Fruit fly (Drosophila melanogaster) whole organism, pupa: ENCODE data around the gene CG33110.
A peak's percentile ranks its signal among the peaks of the same experiment; 100 is the strongest.

Experiments used
- CG10348 ChIP-seq: fragments of 200-800 bp; sonication (Bioruptor generic); IDR thresholded peaks from 2 replicates; pipeline ENCODE4 v1.3.6; 2022; ENCODE audit warnings: missing biosample characterization, missing genetic modification characterization
- CG12605 ChIP-seq: fragments of 200-800 bp; sonication (Bioruptor generic); IDR thresholded peaks from 2 replicates; pipeline ENCODE4 v1.3.6; 2022; ENCODE audit warnings: missing biosample characterization, missing genetic modification characterization
- CG13204 ChIP-seq: fragments of 200-800 bp; sonication (Bioruptor generic); optimal IDR thresholded peaks from 2 replicates; lab custom pipeline; 2018; ENCODE audit warnings: missing biosample characterization, mild to moderate bottlenecking, missing genetic modification characterization, moderate library complexity
- CG14655 ChIP-seq: fragments of 200-800 bp; sonication (Bioruptor generic); optimal IDR thresholded peaks from 3 replicates; lab custom pipeline; 2017; ENCODE audit warnings: mild to moderate bottlenecking, missing biosample characterization, missing genetic modification reagents, missing genetic modification characterization
- CG15710 ChIP-seq: fragments of 200-800 bp; sonication (Bioruptor generic); optimal IDR thresholded peaks from 2 replicates; lab custom pipeline; 2018; ENCODE audit warnings: missing biosample characterization, mild to moderate bottlenecking, missing genetic modification characterization, moderate library complexity
- CG17806 ChIP-seq: fragments of 200-800 bp; sonication (Bioruptor generic); optimal IDR thresholded peaks from 2 replicates; lab custom pipeline; 2018; ENCODE audit warnings: missing biosample characterization, mild to moderate bottlenecking, missing genetic modification characterization, moderate library complexity
- CG32121 ChIP-seq: fragments of 200-800 bp; sonication (Bioruptor generic); IDR thresholded peaks from 2 replicates; pipeline ENCODE4 v1.3.6; 2022; ENCODE audit warnings: missing biosample characterization, missing genetic modification characterization
- CG34367 ChIP-seq: fragments of 200-800 bp; sonication (Bioruptor generic); optimal IDR thresholded peaks from 2 replicates; lab custom pipeline; 2018; ENCODE audit warnings: missing biosample characterization, mild to moderate bottlenecking, missing genetic modification characterization
- CG4496 ChIP-seq: fragments of 200-800 bp; sonication (Bioruptor generic); IDR thresholded peaks from 3 replicates; pipeline ENCODE4 v1.3.6; 2022; ENCODE audit warnings: missing biosample characterization, missing genetic modification characterization
- CG8159 ChIP-seq: fragments of 200-800 bp; sonication (Bioruptor generic); optimal IDR thresholded peaks from 3 replicates; lab custom pipeline; 2018; ENCODE audit warnings: missing biosample characterization, mild to moderate bottlenecking, missing genetic modification characterization, moderate library complexity
- CG8301 ChIP-seq: fragments of 200-800 bp; sonication (Bioruptor generic); optimal IDR thresholded peaks from 2 replicates; lab custom pipeline; 2018; ENCODE audit warnings: missing biosample characterization, mild to moderate bottlenecking, missing genetic modification characterization
- CG9948 ChIP-seq: fragments of 200-800 bp; sonication (Bioruptor generic); optimal IDR thresholded peaks from 2 replicates; lab custom pipeline; 2018; ENCODE audit warnings: missing biosample characterization, mild to moderate bottlenecking, missing genetic modification characterization, moderate library complexity
- D1 ChIP-seq: fragments of 200-800 bp; sonication (Bioruptor generic); optimal IDR thresholded peaks from 2 replicates; lab custom pipeline; 2018; ENCODE audit warnings: missing biosample characterization, mild to moderate bottlenecking, missing genetic modification characterization, moderate library complexity
- EcR ChIP-seq: fragments of 200-800 bp; sonication (Bioruptor generic); optimal IDR thresholded peaks from 3 replicates; lab custom pipeline; 2019; ENCODE audit warnings: missing biosample characterization, missing genetic modification characterization, mild to moderate bottlenecking, moderate library complexity, missing genetic modification reagents
- Ets98B ChIP-seq: fragments of 200-800 bp; sonication (Bioruptor generic); IDR thresholded peaks from 2 replicates; pipeline ENCODE4 v1.3.6; 2022; ENCODE audit warnings: missing biosample characterization, missing genetic modification characterization
- Pif1A ChIP-seq: fragments of 200-800 bp; sonication (Bioruptor generic); optimal IDR thresholded peaks from 3 replicates; lab custom pipeline; 2016; ENCODE audit warnings: missing biosample characterization, missing genetic modification characterization
- Pif1B ChIP-seq: fragments of 200-800 bp; sonication (Bioruptor generic); optimal IDR thresholded peaks from 3 replicates; lab custom pipeline; 2016; ENCODE audit warnings: missing biosample characterization, missing genetic modification characterization
- Snoo ChIP-seq: fragments of 200-800 bp; sonication (Bioruptor generic); optimal IDR thresholded peaks from 3 replicates; lab custom pipeline; 2017; ENCODE audit warnings: missing biosample characterization, mild to moderate bottlenecking, missing genetic modification characterization, inconsistent platforms
- fd96Ca ChIP-seq: fragments of 200-800 bp; sonication (Bioruptor generic); IDR thresholded peaks from 3 replicates; pipeline ENCODE4 v1.3.6; 2022; ENCODE audit warnings: missing biosample characterization, missing genetic modification characterization
- gl ChIP-seq: fragments of 200-800 bp; sonication (Bioruptor generic); optimal IDR thresholded peaks from 2 replicates; lab custom pipeline; 2018; ENCODE audit warnings: missing biosample characterization, mild to moderate bottlenecking, missing genetic modification characterization
- rn ChIP-seq: fragments of 200-800 bp; sonication (Bioruptor generic); IDR thresholded peaks from 2 replicates; pipeline ENCODE4 v1.3.6; 2022; ENCODE audit warnings: missing biosample characterization, missing genetic modification characterization

Gene CG33110

dm6 chr3R:22589311-22589710 is 19.3 kb downstream of the CG33110 start:
- peak; percentile 29; the same call in 1 of the 2 replicates for TF ChIP-seq Ets98B (GFP tag; lab: Robert Waterston, UW)
- TF ChIP-seq gl (tag; lab: Kevin White, UChicago): peak; percentile 75
- TF ChIP-seq rn (GFP tag; lab: Robert Waterston, UW): no peak
- peak; percentile 30 for TF ChIP-seq EcR (GFP tag; lab: Kevin White, UChicago)
- no peak for TF ChIP-seq CG10348 (GFP tag; lab: Robert Waterston, UW)
- no peak for TF ChIP-seq Pif1B
- TF ChIP-seq CG9948 (tag; lab: Kevin White, UChicago): peak; percentile 9
- TF ChIP-seq CG14655 (GFP tag; lab: Kevin White, UChicago): no peak
- no peak for TF ChIP-seq D1 (tag; lab: Kevin White, UChicago)
- TF ChIP-seq CG32121 (GFP tag; lab: Robert Waterston, UW): no peak; the same call in 1 of the 2 replicates
- 0 out of 2 replicates have a peak, but pooled peaks have one; percentile 43 for TF ChIP-seq CG12605
- TF ChIP-seq Snoo (tag; lab: Kevin White, UChicago): no peak
- TF ChIP-seq CG15710 (tag; lab: Kevin White, UChicago): peak; percentile 14
- peak; percentile 56 for TF ChIP-seq CG8159
- TF ChIP-seq CG17806: peak; percentile 23
- peak; percentile 34 for TF ChIP-seq CG13204 (GFP tag; lab: Kevin White, UChicago)
- TF ChIP-seq Pif1A: no peak
- peak; percentile 50; the same call in 2 of the 3 replicates for TF ChIP-seq fd96Ca
- TF ChIP-seq CG8301 (tag; lab: Kevin White, UChicago): peak; percentile 51
- TF ChIP-seq CG34367 (tag; lab: Kevin White, UChicago): peak; percentile 16
- TF ChIP-seq CG4496 (GFP tag; lab: Robert Waterston, UW): peak; percentile 56; the same call in 1 of the 3 replicates

dm6 chr3R:22590668-22591275 is 20.8 kb downstream of the CG33110 start:
- TF ChIP-seq fd96Ca: peak; percentile 37; the same call in 1 of the 3 replicates
- TF ChIP-seq CG10348 (GFP tag; lab: Robert Waterston, UW): 0 out of 2 replicates have a peak, but pooled peaks have one; percentile 39
- no peak for TF ChIP-seq EcR (GFP tag; lab: Kevin White, UChicago)
- no peak for TF ChIP-seq CG12605
- peak; percentile 46 for TF ChIP-seq CG15710 (tag; lab: Kevin White, UChicago)
- peak; percentile 75 for TF ChIP-seq CG8301 (tag; lab: Kevin White, UChicago)
- TF ChIP-seq rn (GFP tag; lab: Robert Waterston, UW): no peak
- no peak for TF ChIP-seq Snoo (tag; lab: Kevin White, UChicago)
- TF ChIP-seq CG13204 (GFP tag; lab: Kevin White, UChicago): no peak
- TF ChIP-seq CG9948 (tag; lab: Kevin White, UChicago): peak; percentile 43
- TF ChIP-seq Ets98B (GFP tag; lab: Robert Waterston, UW): no peak; the same call in none of the 2 replicates
- peak; percentile 71 for TF ChIP-seq Pif1A
- TF ChIP-seq CG17806: peak; percentile 48
- peak; percentile 46 for TF ChIP-seq CG4496 (GFP tag; lab: Robert Waterston, UW)
- TF ChIP-seq D1 (tag; lab: Kevin White, UChicago): no peak
- peak; percentile 47 for TF ChIP-seq CG8159
- TF ChIP-seq CG34367 (tag; lab: Kevin White, UChicago): peak; percentile 18
- TF ChIP-seq CG32121 (GFP tag; lab: Robert Waterston, UW): peak; percentile 19; the same call in 1 of the 2 replicates
- no peak for TF ChIP-seq gl (tag; lab: Kevin White, UChicago)
- peak; percentile 86 for TF ChIP-seq CG14655 (GFP tag; lab: Kevin White, UChicago)
- peak; percentile 36 for TF ChIP-seq Pif1B

DNA sequence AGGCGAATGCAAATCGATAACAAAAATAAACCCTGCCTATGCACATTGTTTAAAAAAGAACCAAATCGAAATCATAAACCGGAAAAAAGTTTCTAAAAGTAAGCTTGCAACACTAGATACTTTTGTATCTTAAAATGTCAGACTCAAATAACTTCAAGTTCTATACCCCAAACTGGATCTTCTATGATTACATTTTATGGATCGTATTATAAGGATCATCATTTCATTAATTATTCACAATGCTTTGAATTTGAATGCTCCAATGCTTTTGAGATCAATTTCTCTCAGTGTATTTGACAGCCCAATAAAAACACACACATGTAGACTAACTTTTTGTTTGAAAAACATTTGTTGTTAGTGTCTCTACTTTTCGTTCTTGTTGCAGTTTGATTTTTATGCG is 24.3 kb downstream of the CG33110 start:
- TF ChIP-seq CG12605 (no peak), CG9948 (tag; lab: Kevin White, UChicago) (peak; percentile 1), Ets98B (GFP tag; lab: Robert Waterston, UW) (0 out of 2 replicates have a peak, but pooled peaks have one; percentile 22), CG32121 (GFP tag; lab: Robert Waterston, UW) (no peak; the same call in 1 of the 2 replicates), CG8301 (tag; lab: Kevin White, UChicago) (peak; percentile 74), Pif1B (no peak), CG8159 (no peak), CG13204 (GFP tag; lab: Kevin White, UChicago) (no peak), CG14655 (GFP tag; lab: Kevin White, UChicago) (peak; percentile 75), Pif1A (peak; percentile 24), CG34367 (tag; lab: Kevin White, UChicago) (no peak), gl (tag; lab: Kevin White, UChicago) (no peak), rn (GFP tag; lab: Robert Waterston, UW) (peak; percentile 13; the same call in 1 of the 2 replicates), CG4496 (GFP tag; lab: Robert Waterston, UW) (no peak)
- TF ChIP-seq, all 21 proteins: peak for 6

DNA sequence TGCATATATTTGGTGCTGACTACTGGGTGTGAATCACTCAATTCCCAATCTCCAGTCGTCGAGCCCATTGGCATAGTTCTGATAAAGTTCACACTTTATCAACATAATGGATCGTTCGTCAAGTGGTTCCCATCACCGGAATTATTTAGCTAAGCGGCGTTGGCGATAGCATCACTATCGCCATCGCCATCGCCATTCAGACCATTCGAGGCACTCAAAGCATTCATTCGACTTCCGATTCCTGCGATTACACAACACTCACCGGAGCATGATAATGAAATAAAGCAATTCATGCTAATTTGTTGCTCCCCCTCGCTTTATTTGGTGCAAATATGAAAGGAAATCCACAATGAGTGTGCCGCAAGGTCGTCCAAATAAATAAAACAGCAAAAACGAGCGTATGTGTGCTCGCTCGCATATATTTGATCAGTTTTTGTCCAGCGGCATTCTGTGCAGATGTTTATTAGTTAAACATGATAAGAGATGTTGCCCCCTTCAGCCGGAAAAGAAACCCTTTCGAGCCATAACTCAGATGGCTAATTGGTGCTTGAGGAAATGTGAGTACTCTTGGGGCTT is 25.4 kb downstream of the CG33110 start:
- no peak for TF ChIP-seq Pif1A
- TF ChIP-seq CG8301 (tag; lab: Kevin White, UChicago): no peak
- no peak for TF ChIP-seq Pif1B
- TF ChIP-seq Snoo (tag; lab: Kevin White, UChicago): no peak
- TF ChIP-seq rn (GFP tag; lab: Robert Waterston, UW): no peak
- no peak for TF ChIP-seq CG10348 (GFP tag; lab: Robert Waterston, UW)
- no peak for TF ChIP-seq gl (tag; lab: Kevin White, UChicago)
- no peak for TF ChIP-seq EcR (GFP tag; lab: Kevin White, UChicago)
- no peak for TF ChIP-seq CG8159
- no peak for TF ChIP-seq CG4496 (GFP tag; lab: Robert Waterston, UW)
- no peak for TF ChIP-seq Ets98B (GFP tag; lab: Robert Waterston, UW)
- TF ChIP-seq D1 (tag; lab: Kevin White, UChicago): no peak
- no peak for TF ChIP-seq CG17806
- TF ChIP-seq CG34367 (tag; lab: Kevin White, UChicago): no peak
- TF ChIP-seq fd96Ca: no peak

DNA sequence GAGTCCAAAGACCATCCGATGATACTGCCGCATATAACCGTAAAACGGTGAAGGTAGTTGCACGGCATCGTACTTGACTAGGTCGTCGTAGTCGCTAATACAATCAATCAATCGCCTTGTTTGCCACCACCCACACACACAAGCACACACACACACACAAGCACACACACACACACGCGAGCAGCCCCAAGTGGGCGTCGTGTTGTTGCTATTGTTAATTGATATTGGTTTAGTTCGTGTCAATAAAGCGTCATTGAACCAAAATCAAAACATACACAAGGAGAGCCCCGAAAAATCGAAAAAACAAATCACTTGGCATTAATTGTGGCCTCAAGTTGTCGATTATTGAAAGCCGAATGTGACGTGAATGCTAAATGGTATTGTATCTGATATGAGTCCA is 26.5 kb downstream of the CG33110 start:
- no peak for TF ChIP-seq CG8159
- TF ChIP-seq CG10348 (GFP tag; lab: Robert Waterston, UW): no peak
- TF ChIP-seq CG12605: no peak
- no peak for TF ChIP-seq CG15710 (tag; lab: Kevin White, UChicago)
- no peak for TF ChIP-seq fd96Ca
- TF ChIP-seq CG9948 (tag; lab: Kevin White, UChicago): no peak
- no peak for TF ChIP-seq D1 (tag; lab: Kevin White, UChicago)
